Worm (Caenorhabditis elegans) whole organism, L4/young adult: ENCODE measurements around the gene ttn-1.

Experiments
- W03F9.2 ChIP-seq: fragments of 150-350 bp; optimal IDR thresholded peaks from 2 replicates; lab custom pipeline; 2014; ENCODE audit warnings: missing biosample characterization, missing genetic modification characterization
- dao-5 ChIP-seq: sonication (generic microtip); optimal IDR thresholded peaks from 2 replicates; lab custom pipeline; 2016; ENCODE audit warnings: missing genotype, missing genetic modification characterization, moderate library complexity, missing compliant biosample characterization
- him-1 ChIP-seq: sonication (generic microtip); optimal IDR thresholded peaks from 2 replicates; lab custom pipeline; 2016; ENCODE audit warnings: missing genotype, missing genetic modification reagents, missing genetic modification characterization, missing compliant biosample characterization

- TF ChIP-seq him-1 (tag; lab: Kevin White, UChicago): no peak
- TF ChIP-seq dao-5 (tag; lab: Kevin White, UChicago): no peak
- no peak for TF ChIP-seq W03F9.2 (tag; lab: Kevin White, UChicago)
Observed at ce11 chrV:6098755-6099155, 103.7 kb downstream of the ttn-1 start.
